Worm (Caenorhabditis elegans) whole organism, midembryonic: ENCODE data around the gene C36C5.14.

ENCODE experiments used
- flt-1 ChIP-seq: fragments of 200-800 bp; sonication (Bioruptor generic); IDR thresholded peaks from 2 replicates; pipeline ENCODE4 v1.3.6; 2022; ENCODE audit warnings: missing genetic modification characterization, missing compliant biosample characterization
- klf-2 ChIP-seq: fragments of 200-800 bp; sonication (Bioruptor generic); conservative IDR thresholded peaks from 2 replicates; pipeline ENCODE4 v1.3.6; 2022; ENCODE audit warnings: missing genetic modification reagents, missing genetic modification characterization, missing compliant biosample characterization
- tab-1 ChIP-seq: fragments of 200-800 bp; sonication (Bioruptor generic); IDR thresholded peaks from 2 replicates; pipeline ENCODE4 v1.3.6; 2022; ENCODE audit warnings: missing genetic modification characterization, missing compliant biosample characterization
- ztf-23 ChIP-seq: fragments of 200-800 bp; sonication (Bioruptor generic); IDR thresholded peaks from 2 replicates; pipeline ENCODE4 v1.3.6; 2022; ENCODE audit warnings: missing genetic modification reagents, missing genetic modification characterization, missing compliant biosample characterization
- ztf-29 ChIP-seq: fragments of 200-800 bp; sonication (Bioruptor generic); IDR thresholded peaks from 2 replicates; pipeline ENCODE4 v1.3.6; 2022; ENCODE audit warnings: missing genetic modification reagents, missing genetic modification characterization, missing compliant biosample characterization

DNA sequence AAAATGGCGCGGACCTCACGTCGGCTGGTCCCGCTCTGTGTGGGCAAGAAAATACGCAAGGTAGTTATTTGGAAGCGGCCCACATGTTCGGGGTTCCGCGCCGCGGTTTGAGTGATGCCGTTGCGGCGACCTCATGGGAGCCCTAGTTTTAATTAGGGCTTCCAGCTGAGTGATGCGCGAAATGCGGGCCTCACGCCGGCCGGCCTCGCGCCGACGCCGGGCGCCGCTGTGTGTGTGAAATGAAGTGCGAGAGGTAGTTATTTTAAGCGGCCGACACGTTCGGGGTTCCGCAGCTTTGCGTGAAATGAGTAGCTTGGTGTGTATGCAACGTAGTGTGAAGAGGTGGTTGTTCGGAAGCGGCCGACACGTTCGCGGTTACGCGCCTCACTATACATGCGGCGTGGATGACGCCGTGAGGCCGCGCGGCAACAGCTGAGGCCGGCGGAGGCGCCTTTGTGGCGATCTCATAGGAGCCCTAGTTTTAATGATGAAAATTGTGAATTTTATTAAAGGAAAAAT lies 15.4 kb downstream of the C36C5.14 start:
- TF ChIP-seq ztf-23 (GFP tag; lab: Robert Waterston, UW), result no peak
- no peak for TF ChIP-seq tab-1
- TF ChIP-seq flt-1 (GFP tag; lab: Robert Waterston, UW), result no peak
- no peak for TF ChIP-seq ztf-29
- no peak for TF ChIP-seq klf-2 (GFP tag; lab: Robert Waterston, UW)
